Fruit fly (Drosophila melanogaster): ENCODE data around the gene CG2938.

CG2938 gene

DNA sequence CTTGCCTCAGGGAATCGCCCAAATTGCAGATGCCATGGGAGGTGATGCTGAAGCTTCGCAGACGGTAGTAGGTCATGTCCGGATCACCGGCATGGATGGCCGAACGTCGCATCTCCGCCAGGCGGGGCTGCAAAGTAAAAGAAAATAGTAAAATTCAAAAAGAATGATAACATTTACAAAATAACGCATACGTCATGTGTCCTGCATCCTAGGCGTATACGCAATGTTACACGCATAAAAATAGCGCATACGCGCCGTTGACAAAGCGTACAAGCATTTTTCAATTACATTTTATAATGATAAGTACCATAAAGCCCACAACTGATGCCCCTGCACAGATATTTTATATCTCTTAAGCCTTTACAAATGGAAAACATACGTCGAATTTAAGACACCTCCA lies 34.3 kb downstream of the CG2938 start:
- TF ChIP-seq CG9948 (tag; optimal IDR thresholded peaks at IDR 0.05) (no peak), CG17806 (tag; optimal IDR thresholded peaks at IDR 0.05) (no peak), rn (GFP tag; IDR thresholded peaks at IDR 0.05) (no peak), CG4496 (GFP tag; IDR thresholded peaks at IDR 0.05) (no peak), CG34367 (tag; optimal IDR thresholded peaks at IDR 0.05) (no peak), CG15710 (tag; optimal IDR thresholded peaks at IDR 0.05) (no peak)

DNA sequence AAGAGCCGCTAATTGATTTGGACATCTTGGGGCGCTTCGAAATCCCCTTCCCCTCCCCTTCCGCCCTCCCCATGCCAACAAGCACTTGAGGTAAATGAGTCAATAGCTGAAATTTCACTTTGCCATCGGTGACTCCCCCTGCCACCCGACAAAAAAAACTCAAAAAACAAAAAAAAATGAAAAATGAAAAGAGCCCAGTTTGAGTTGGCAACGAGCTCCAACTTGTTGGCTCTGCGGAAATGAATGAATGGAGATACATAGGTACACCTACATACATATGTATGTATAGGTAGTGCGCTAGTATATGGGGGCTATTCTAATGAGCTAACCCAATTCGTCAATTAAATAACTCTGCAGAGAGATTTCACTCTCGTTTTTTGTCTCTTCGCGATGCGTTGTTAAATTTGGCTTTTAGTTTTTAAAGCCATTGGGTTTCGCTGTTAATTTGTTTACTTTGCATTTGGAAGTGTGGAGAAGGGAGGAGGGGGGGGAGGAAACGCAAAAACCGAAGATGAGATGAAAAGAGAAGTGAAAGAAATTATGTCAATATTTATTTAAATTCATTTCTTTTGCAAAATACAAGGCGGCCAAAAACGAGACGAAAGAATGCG lies 48.6 kb downstream of the CG2938 start:
- TF ChIP-seq gl (tag; optimal IDR thresholded peaks at IDR 0.05) (no peak), Ets98B (GFP tag; IDR thresholded peaks at IDR 0.05) (no peak), CG14655 (GFP tag; optimal IDR thresholded peaks at IDR 0.05) (no peak), CG15710 (tag; optimal IDR thresholded peaks at IDR 0.05) (no peak), D1 (tag; optimal IDR thresholded peaks at IDR 0.05) (no peak), CG8301 (tag; optimal IDR thresholded peaks at IDR 0.05) (no peak), Pif1A (GFP tag; optimal IDR thresholded peaks at IDR 0.05) (no peak), CG9948 (tag; optimal IDR thresholded peaks at IDR 0.05) (no peak), fd96Ca (GFP tag; IDR thresholded peaks at IDR 0.05) (no peak), CG17806 (tag; optimal IDR thresholded peaks at IDR 0.05) (no peak), CG8159 (tag; optimal IDR thresholded peaks at IDR 0.05) (no peak)

DNA sequence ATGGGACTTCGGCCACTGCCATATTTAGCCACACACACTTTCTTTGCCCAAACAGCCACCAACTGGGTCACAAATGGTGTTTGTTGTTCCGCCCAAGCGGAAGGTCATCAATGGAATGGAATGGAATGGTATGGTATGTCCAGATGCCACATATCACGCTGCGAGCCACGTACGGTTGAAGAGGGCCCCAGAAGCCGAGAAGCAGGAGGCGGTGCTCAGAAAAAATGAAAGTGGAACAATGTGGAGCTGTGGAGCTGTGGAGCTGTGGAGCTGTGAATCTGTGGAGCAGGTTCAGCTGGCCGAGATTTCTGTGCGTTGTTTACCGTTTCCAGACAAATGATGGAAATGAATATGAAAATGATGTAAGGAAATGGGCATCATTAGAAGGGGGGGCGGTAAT lies 49.5 kb downstream of the CG2938 start:
- TF ChIP-seq CG15710 (tag; optimal IDR thresholded peaks at IDR 0.05), result no peak
- no peak for TF ChIP-seq CG32121 (GFP tag; IDR thresholded peaks at IDR 0.05)
- no peak for TF ChIP-seq CG14655 (GFP tag; optimal IDR thresholded peaks at IDR 0.05)
- no peak for TF ChIP-seq rn (GFP tag; IDR thresholded peaks at IDR 0.05)

dm6 chrX:3883904-3884303 lies 52.4 kb downstream of the CG2938 start, which contains the start of gene CG15239:
TSS of gene CG15239 (plus strand) at chrX:3884168.
- TF ChIP-seq EcR (GFP tag; optimal IDR thresholded peaks at IDR 0.05) (no peak), CG4496 (GFP tag; IDR thresholded peaks at IDR 0.05) (0 out of 3 replicates have a peak, but pooled peaks have one; percentile 29)
